Worm (Caenorhabditis elegans) whole organism, young adult: ENCODE results near the gene alkb-1.

Experiments used
- F37B4.10 ChIP-seq: fragments of 200-800 bp; sonication (Bioruptor generic); IDR thresholded peaks from 2 replicates; pipeline ENCODE4 v1.3.6; 2022; ENCODE audit warnings: missing genetic modification characterization, missing compliant biosample characterization
- Y53F4B.3 ChIP-seq: fragments of 200-800 bp; sonication (Bioruptor generic); IDR thresholded peaks from 2 replicates; pipeline ENCODE4 v1.3.6; 2022; ENCODE audit warnings: missing genetic modification reagents, missing genetic modification characterization, missing compliant biosample characterization
- Y95B8A.8 ChIP-seq: fragments of 200-800 bp; sonication (Bioruptor generic); IDR thresholded peaks from 2 replicates; pipeline ENCODE4 v1.3.6; 2022; ENCODE audit warnings: missing genetic modification reagents, missing genetic modification characterization, missing compliant biosample characterization
- ets-4 ChIP-seq: fragments of 200-800 bp; sonication (Bioruptor generic); optimal IDR thresholded peaks from 2 replicates; lab custom pipeline; 2018; ENCODE audit warnings: mild to moderate bottlenecking, missing genetic modification characterization, missing compliant biosample characterization
- hrde-1 ChIP-seq: sonication (generic microtip); optimal IDR thresholded peaks from 2 replicates; lab custom pipeline; 2016; ENCODE audit warnings: missing genetic modification characterization, mild to moderate bottlenecking, missing compliant biosample characterization, moderate library complexity, missing genotype, missing genetic modification reagents, borderline replicate concordance
- let-526 ChIP-seq: fragments of 200-800 bp; sonication (Bioruptor generic); IDR thresholded peaks from 2 replicates; pipeline ENCODE4 v1.3.6; 2022; ENCODE audit warnings: missing genetic modification reagents, missing genetic modification characterization, missing compliant biosample characterization
- let-607 ChIP-seq, 2 experiments: fragments of 200-800 bp in 1 of 2; sonication (Bioruptor generic) in 1 of 2; sonication (generic microtip) in 1 of 2; optimal IDR thresholded peaks; 2 replicates each; lab custom pipeline; 2016 to 2018; ENCODE audit warnings: mild to moderate bottlenecking in 2 of 2, missing compliant biosample characterization in 2 of 2, missing genetic modification characterization in 2 of 2, moderate library complexity in 2 of 2, missing genotype in 1 of 2
- nhr-120 ChIP-seq: fragments of 200-800 bp; sonication (Bioruptor generic); IDR thresholded peaks from 2 replicates; pipeline ENCODE4 v1.3.6; 2022; ENCODE audit warnings: missing genetic modification characterization, missing compliant biosample characterization
- nhr-90 ChIP-seq: sonication (generic microtip); optimal IDR thresholded peaks from 2 replicates; lab custom pipeline; 2016; ENCODE audit warnings: missing genotype, mild to moderate bottlenecking, missing genetic modification characterization, missing compliant biosample characterization
- rcor-1 ChIP-seq: fragments of 200-800 bp; sonication (Bioruptor generic); IDR thresholded peaks from 2 replicates; pipeline ENCODE4 v1.3.6; 2022; ENCODE audit warnings: missing genetic modification reagents, missing genetic modification characterization, missing compliant biosample characterization
- snpc-4 ChIP-seq, 5 experiments: fragments of 150-350 bp in 1 of 5; sonication (generic microtip) in 4 of 5; optimal IDR thresholded peaks; 2 replicates each; lab custom pipeline; 2014 to 2018; ENCODE audit warnings: missing genetic modification characterization in 5 of 5, missing biosample characterization in 3 of 5, antibody characterized with exemption in 2 of 5, mild to moderate bottlenecking in 2 of 5, missing compliant biosample characterization in 2 of 5, missing genotype in 2 of 5, moderate library complexity in 2 of 5, missing genetic modification reagents in 1 of 5
- unc-130 ChIP-seq: sonication (generic microtip); optimal IDR thresholded peaks from 2 replicates; lab custom pipeline; 2016; ENCODE audit warnings: missing genetic modification reagents, missing genetic modification characterization, missing compliant biosample characterization
- ztf-28 ChIP-seq: fragments of 200-800 bp; sonication (Bioruptor generic); IDR thresholded peaks from 2 replicates; pipeline ENCODE4 v1.3.6; 2022; ENCODE audit warnings: missing genetic modification reagents, missing genetic modification characterization, missing compliant biosample characterization

DNA sequence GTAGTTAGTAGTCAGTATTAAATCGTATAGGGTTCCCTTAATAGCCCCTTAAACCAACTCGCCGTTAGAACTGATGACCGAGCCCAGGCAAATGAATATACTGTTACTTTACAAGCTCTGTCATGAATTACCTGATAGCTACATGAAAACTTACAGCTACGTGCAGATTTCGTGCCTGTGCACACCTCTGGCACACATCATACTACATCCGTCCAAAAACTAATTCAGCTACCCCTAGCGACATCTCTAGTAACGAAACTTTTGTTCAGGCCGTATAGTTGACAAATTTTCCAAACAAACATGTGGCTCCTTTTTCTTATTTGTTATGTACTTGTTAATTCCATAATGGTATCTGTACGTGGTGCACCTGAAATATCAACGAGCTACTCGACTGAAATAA lies 12.1 kb upstream of the alkb-1 start, which contains the start of gene F54D12.1:
- TF ChIP-seq hrde-1 (no peak), nhr-120 (GFP tag; lab: Robert Waterston, UW) (no peak), F37B4.10 (GFP tag; lab: Robert Waterston, UW) (no peak), ztf-28 (no peak), unc-130 (no peak), rcor-1 (GFP tag; lab: Robert Waterston, UW) (no peak), Y95B8A.8 (no peak), let-607 (tag; optimal IDR thresholded peaks at IDR 0.05; lab: Kevin White, UChicago) (no peak), let-526 (GFP tag; lab: Robert Waterston, UW) (no peak), nhr-90 (no peak), snpc-4 (GFP tag; optimal IDR thresholded peaks at IDR 0.05; lab: Kevin White, UChicago) (no peak), snpc-4 (tag; optimal IDR thresholded peaks at IDR 0.05; lab: Kevin White, UChicago) (no peak), ets-4 (GFP tag; lab: Kevin White, UChicago) (no peak), Y53F4B.3 (GFP tag; lab: Robert Waterston, UW) (no peak)
